Worm (Caenorhabditis elegans) whole organism, young adult: Measurements from ENCODE around the gene srx-28.

Experiments used
- B0261.1 ChIP-seq: sonication (generic microtip); optimal IDR thresholded peaks from 2 replicates; lab custom pipeline; 2016; ENCODE audit warnings: mild to moderate bottlenecking, missing genetic modification characterization, moderate library complexity, missing compliant biosample characterization
- F39B2.1 ChIP-seq: fragments of 200-800 bp; sonication (Bioruptor generic); IDR thresholded peaks from 2 replicates; pipeline ENCODE4 v1.3.6; 2022; ENCODE audit warnings: missing genetic modification reagents, missing genetic modification characterization, missing compliant biosample characterization
- F49E8.2 ChIP-seq: sonication (generic microtip); optimal IDR thresholded peaks from 3 replicates; lab custom pipeline; 2017; ENCODE audit warnings: missing genetic modification characterization, mild to moderate bottlenecking, missing compliant biosample characterization, antibody characterized with exemption, moderate library complexity; ENCODE audit not compliant: insufficient read depth
- cebp-2 ChIP-seq: fragments of 200-800 bp; sonication (Bioruptor generic); IDR thresholded peaks from 2 replicates; pipeline ENCODE4 v1.3.6; 2022; ENCODE audit warnings: missing genetic modification characterization, missing compliant biosample characterization
- ceh-27 ChIP-seq: fragments of 200-800 bp; sonication (Bioruptor generic); optimal IDR thresholded peaks from 2 replicates; lab custom pipeline; 2018; ENCODE audit warnings: mild to moderate bottlenecking, missing genetic modification characterization, moderate library complexity, missing compliant biosample characterization
- egrh-3 ChIP-seq: fragments of 200-800 bp; sonication (Bioruptor generic); IDR thresholded peaks from 2 replicates; pipeline ENCODE4 v1.3.6; 2022; ENCODE audit warnings: missing genetic modification reagents, missing genetic modification characterization, missing compliant biosample characterization
- rcor-1 ChIP-seq: fragments of 200-800 bp; sonication (Bioruptor generic); IDR thresholded peaks from 2 replicates; pipeline ENCODE4 v1.3.6; 2022; ENCODE audit warnings: missing genetic modification reagents, missing genetic modification characterization, missing compliant biosample characterization
- snpc-4 ChIP-seq, 5 experiments: fragments of 150-350 bp in 1 of 5; sonication (generic microtip) in 4 of 5; optimal IDR thresholded peaks; 2 replicates each; lab custom pipeline; 2014 to 2018; ENCODE audit warnings: missing genetic modification characterization in 5 of 5, missing biosample characterization in 3 of 5, antibody characterized with exemption in 2 of 5, mild to moderate bottlenecking in 2 of 5, missing compliant biosample characterization in 2 of 5, missing genotype in 2 of 5, moderate library complexity in 2 of 5, missing genetic modification reagents in 1 of 5
- somi-1 ChIP-seq: fragments of 200-800 bp; sonication (Bioruptor generic); optimal IDR thresholded peaks from 2 replicates; lab custom pipeline; 2018; ENCODE audit warnings: mild to moderate bottlenecking, missing genetic modification characterization, missing compliant biosample characterization
- unc-62 ChIP-seq: fragments of 150-350 bp; optimal IDR thresholded peaks from 2 replicates; lab custom pipeline; 2014; ENCODE audit warnings: missing biosample characterization, missing genetic modification reagents, missing genetic modification characterization
- ztf-25 ChIP-seq: fragments of 200-800 bp; sonication (Bioruptor generic); IDR thresholded peaks from 2 replicates; pipeline ENCODE4 v1.3.6; 2022; ENCODE audit warnings: missing genetic modification reagents, missing genetic modification characterization, missing compliant biosample characterization
- ztf-28 ChIP-seq: fragments of 200-800 bp; sonication (Bioruptor generic); IDR thresholded peaks from 2 replicates; pipeline ENCODE4 v1.3.6; 2022; ENCODE audit warnings: missing genetic modification reagents, missing genetic modification characterization, missing compliant biosample characterization

DNA sequence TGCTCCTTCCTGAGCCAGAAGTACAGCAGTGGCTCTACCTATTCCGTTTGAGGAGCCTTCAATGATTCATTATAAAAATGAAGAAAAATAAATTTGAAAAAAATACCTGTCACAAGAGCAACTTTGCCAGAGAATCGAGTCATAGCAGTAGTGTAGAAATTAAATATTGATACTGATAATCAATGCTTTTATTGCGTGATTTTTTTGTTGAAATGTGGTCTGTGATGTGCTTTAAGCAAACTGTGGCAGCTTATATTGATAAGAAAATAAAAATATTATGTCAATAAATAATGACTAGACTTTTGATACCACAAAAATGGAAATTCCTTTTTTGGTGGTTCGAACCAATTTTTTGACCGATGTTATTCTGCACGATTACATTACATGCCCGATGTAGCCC, 8.0 kb upstream of the srx-28 start, which contains the start of gene dhs-14:
- TF ChIP-seq F39B2.1 (GFP tag; lab: Robert Waterston, UW), result no peak
- TF ChIP-seq somi-1 (GFP tag; lab: Kevin White, UChicago), result no peak
- no peak for TF ChIP-seq ceh-27 (GFP tag; lab: Kevin White, UChicago)
- no peak for TF ChIP-seq ztf-25 (GFP tag; lab: Robert Waterston, UW)
- no peak for TF ChIP-seq B0261.1 (tag; lab: Kevin White, UChicago)
- no peak for TF ChIP-seq rcor-1
- no peak for TF ChIP-seq F49E8.2 (tag; lab: Kevin White, UChicago)
- no peak for TF ChIP-seq egrh-3 (GFP tag; lab: Robert Waterston, UW)
- no peak for TF ChIP-seq cebp-2
- TF ChIP-seq unc-62 (GFP tag; lab: Kevin White, UChicago), result no peak
- no peak for TF ChIP-seq snpc-4 (GFP tag; optimal IDR thresholded peaks at IDR 0.05; lab: Kevin White, UChicago)
- TF ChIP-seq snpc-4 (tag; optimal IDR thresholded peaks at IDR 0.05; lab: Kevin White, UChicago), result no peak
- TF ChIP-seq ztf-28, result no peak
